Fruit fly (Drosophila melanogaster) whole organism, embryonic: Measurements from ENCODE around the gene Slh.

ENCODE experiments used
- Med ChIP-seq: fragments of 200-800 bp; sonication (Bioruptor generic); peaks from one replicate; lab custom pipeline; 2016; ENCODE audit warnings: missing biosample characterization, missing genetic modification characterization, mild to moderate bottlenecking, inconsistent platforms, moderate library complexity
- Nf-YC ChIP-seq: fragments of 200-800 bp; optimal IDR thresholded peaks from 3 replicates; lab custom pipeline; 2019; ENCODE audit warnings: missing biosample characterization, mild to moderate bottlenecking, missing genetic modification characterization, moderate library complexity
- fd64A ChIP-seq: fragments of 200-800 bp; sonication (Bioruptor generic); optimal IDR thresholded peaks from 3 replicates; lab custom pipeline; 2018; ENCODE audit warnings: missing biosample characterization, mild to moderate bottlenecking, missing genetic modification characterization
- kay ChIP-seq: fragments of 200-800 bp; sonication (Bioruptor generic); optimal IDR thresholded peaks from 2 replicates; lab custom pipeline; 2016; ENCODE audit warnings: missing biosample characterization, missing genetic modification characterization

DNA sequence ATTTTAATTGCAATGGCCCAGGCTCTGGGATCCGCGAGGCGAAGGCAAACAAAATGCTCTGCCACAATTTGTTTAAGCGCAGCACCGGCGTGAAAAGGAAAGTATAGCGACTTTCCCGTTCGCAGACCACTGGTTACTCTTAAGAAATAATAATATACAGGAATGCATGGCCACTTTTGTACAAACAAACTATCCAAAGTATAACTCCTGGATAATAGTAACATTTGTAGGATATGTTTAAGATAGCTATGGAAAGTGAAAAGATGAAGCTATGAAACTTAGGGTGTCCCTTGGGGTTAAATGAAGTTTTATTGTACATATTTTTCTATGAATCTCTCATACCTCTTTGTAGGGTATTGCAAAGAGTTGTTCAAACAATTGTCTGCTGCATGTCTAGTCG, 14.1 kb downstream of the Slh start:
- TF ChIP-seq Med = no peak
- TF ChIP-seq Nf-YC (tag; lab: Kevin White, UChicago) = no peak
- TF ChIP-seq kay = no peak
- TF ChIP-seq fd64A (GFP tag; lab: Kevin White, UChicago) = no peak
